Fruit fly (Drosophila melanogaster) whole organism, wandering third instar larva: Measurements from ENCODE around the gene CG13615.

Experiments
- fru ChIP-seq: fragments of 200-800 bp; sonication (Bioruptor generic); optimal IDR thresholded peaks from 3 replicates; lab custom pipeline; 2016; ENCODE audit warnings: missing biosample characterization, mild to moderate bottlenecking, missing genetic modification characterization
- h ChIP-seq: fragments of 200-800 bp; sonication (Bioruptor generic); optimal IDR thresholded peaks from 3 replicates; lab custom pipeline; 2016; ENCODE audit warnings: missing biosample characterization, mild to moderate bottlenecking, missing genetic modification characterization
- lola ChIP-seq: fragments of >200 bp; optimal IDR thresholded peaks from 2 replicates; lab custom pipeline; 2017; ENCODE audit warnings: missing biosample characterization, missing genetic modification characterization
- sv ChIP-seq: fragments of 200-800 bp; sonication (Bioruptor generic); optimal IDR thresholded peaks from 3 replicates; lab custom pipeline; 2016; ENCODE audit warnings: missing biosample characterization, missing genetic modification characterization
- tai ChIP-seq: sonication (Bioruptor generic); optimal IDR thresholded peaks from 2 replicates; lab custom pipeline; 2016; ENCODE audit warnings: missing biosample characterization, missing genetic modification characterization
- woc ChIP-seq: sonication (Bioruptor generic); optimal IDR thresholded peaks from 2 replicates; lab custom pipeline; 2016; ENCODE audit warnings: missing biosample characterization, mild to moderate bottlenecking, missing genetic modification characterization

- TF ChIP-seq tai (no peak), sv (GFP tag; lab: Kevin White, UChicago) (peak; percentile 56), fru (GFP tag; lab: Kevin White, UChicago) (no peak), lola (GFP tag; lab: Kevin White, UChicago) (no peak), woc (GFP tag; lab: Kevin White, UChicago) (no peak), h (GFP tag; lab: Kevin White, UChicago) (no peak)
Measured at dm6 chr3R:24348420-24349190, 41.7 kb upstream of the CG13615 start, which contains the start of the genes CG5746 and CG6454.
